Fruit fly (Drosophila melanogaster) whole organism, wandering third instar larva: ENCODE data around the gene mon2.

Experiments used
- Abd-B ChIP-seq: fragments of >200 bp; optimal IDR thresholded peaks from 2 replicates; lab custom pipeline; 2017; ENCODE audit warnings: missing biosample characterization, missing genetic modification characterization
- Mio ChIP-seq: sonication (Bioruptor generic); optimal IDR thresholded peaks from 2 replicates; lab custom pipeline; 2016; ENCODE audit warnings: missing biosample characterization, missing genetic modification characterization
- lola ChIP-seq: fragments of >200 bp; optimal IDR thresholded peaks from 2 replicates; lab custom pipeline; 2017; ENCODE audit warnings: missing biosample characterization, missing genetic modification characterization
- rgr ChIP-seq: fragments of 200-800 bp; sonication (Bioruptor generic); optimal IDR thresholded peaks from 3 replicates; lab custom pipeline; 2016; ENCODE audit warnings: missing biosample characterization, mild to moderate bottlenecking, missing genetic modification characterization
- sage ChIP-seq: fragments of 200-800 bp; sonication (Bioruptor generic); optimal IDR thresholded peaks from 2 replicates; lab custom pipeline; 2016; ENCODE audit warnings: missing biosample characterization, mild to moderate bottlenecking, missing genetic modification characterization
- sv ChIP-seq: fragments of 200-800 bp; sonication (Bioruptor generic); optimal IDR thresholded peaks from 3 replicates; lab custom pipeline; 2016; ENCODE audit warnings: missing biosample characterization, missing genetic modification characterization

- TF ChIP-seq sage (GFP tag; lab: Kevin White, UChicago) (no peak), lola (GFP tag; lab: Kevin White, UChicago) (no peak), sv (GFP tag; lab: Kevin White, UChicago) (no peak), Abd-B (no peak), Mio (GFP tag; lab: Kevin White, UChicago) (no peak), rgr (GFP tag; lab: Kevin White, UChicago) (no peak)
Observed at dm6 chr2L:8103073-8103472, 20.7 kb downstream of the mon2 start.
